Worm (Caenorhabditis elegans): ENCODE data around the gene C26B9.3.

DNA sequence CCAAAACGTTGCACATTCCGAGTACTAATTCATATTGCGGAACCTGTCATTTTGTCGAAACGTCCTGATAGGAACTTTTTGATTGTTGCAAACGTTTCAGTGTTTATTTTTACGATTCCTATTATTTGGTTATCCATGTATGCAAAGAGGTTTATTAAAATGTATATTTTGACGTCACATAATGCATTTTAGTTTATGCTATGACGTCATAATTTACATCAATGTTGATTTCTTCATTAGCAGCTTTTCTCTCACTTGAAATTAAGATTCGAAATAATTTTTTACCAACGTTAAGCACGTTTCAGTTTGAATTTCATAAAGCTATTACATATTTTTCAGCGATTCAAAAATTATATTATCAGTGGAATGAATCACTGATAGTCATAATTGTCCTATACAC is 28.5 kb downstream of the C26B9.3 start:
- TF ChIP-seq fos-1 (tag; optimal IDR thresholded peaks at IDR 0.05) = no peak
- no peak for TF ChIP-seq aly-2 (tag; optimal IDR thresholded peaks at IDR 0.05)
- TF ChIP-seq unc-62 (GFP tag; optimal IDR thresholded peaks at IDR 0.05) = no peak
- TF ChIP-seq ama-1 (optimal IDR thresholded peaks at IDR 0.05) = no peak
- TF ChIP-seq ztf-11 (tag; optimal IDR thresholded peaks at IDR 0.05) = no peak
- no peak for TF ChIP-seq nhr-237 (tag; optimal IDR thresholded peaks at IDR 0.05)
- no peak for TF ChIP-seq nhr-12 (tag; optimal IDR thresholded peaks at IDR 0.05)
- TF ChIP-seq egl-27 (tag; optimal IDR thresholded peaks at IDR 0.05) = no peak
